Fruit fly (Drosophila melanogaster): ENCODE data around the gene Pde1c.

Pde1c gene

dm6 chr2L:11903335-11903734 is 25.0 kb downstream of the Pde1c start:
- TF ChIP-seq mirr (GFP tag; optimal IDR thresholded peaks at IDR 0.05), result no peak
- TF ChIP-seq CrebB (tag; optimal IDR thresholded peaks at IDR 0.05), result no peak
- TF ChIP-seq Trl (optimal IDR thresholded peaks at IDR 0.05), result peak; percentile 24 to 47
- TF ChIP-seq Trl (GFP tag; optimal IDR thresholded peaks at IDR 0.05), result no peak
- no peak for TF ChIP-seq CG12219 (GFP tag; optimal IDR thresholded peaks at IDR 0.05)
- no peak for TF ChIP-seq da (GFP tag; optimal IDR thresholded peaks at IDR 0.05)
- TF ChIP-seq fd102C (GFP tag; optimal IDR thresholded peaks at IDR 0.05), result no peak
- no peak for TF ChIP-seq trem (tag; optimal IDR thresholded peaks at IDR 0.05)
- no peak for TF ChIP-seq CG15479 (GFP tag; optimal IDR thresholded peaks at IDR 0.05)
- TF ChIP-seq scrt (GFP tag; optimal IDR thresholded peaks at IDR 0.05), result peak; percentile 1
- TF ChIP-seq CG17186 (GFP tag; optimal IDR thresholded peaks at IDR 0.05), result no peak
- no peak for TF ChIP-seq ind (GFP tag; optimal IDR thresholded peaks at IDR 0.05)
- no peak for TF ChIP-seq CG30431 (GFP tag; optimal IDR thresholded peaks at IDR 0.05)
- TF ChIP-seq nerfin-1 (tag; optimal IDR thresholded peaks at IDR 0.05), result no peak
- TF ChIP-seq CG13894 (tag; optimal IDR thresholded peaks at IDR 0.05), result no peak
- TF ChIP-seq CHES-1-like (GFP tag; optimal IDR thresholded peaks at IDR 0.05), result no peak
- TF ChIP-seq CG9797 (GFP tag; optimal IDR thresholded peaks at IDR 0.05), result no peak
- TF ChIP-seq eve (GFP tag; optimal IDR thresholded peaks at IDR 0.05), result no peak
- TF ChIP-seq Poxn (GFP tag; IDR thresholded peaks at IDR 0.05), result no peak
- no peak for TF ChIP-seq odd (GFP tag; optimal IDR thresholded peaks at IDR 0.05)
- no peak for TF ChIP-seq Awh (GFP tag; IDR thresholded peaks at IDR 0.05)
- TF ChIP-seq Atf-2 (GFP tag; optimal IDR thresholded peaks at IDR 0.05), result no peak
- no peak for TF ChIP-seq sima (GFP tag; optimal IDR thresholded peaks at IDR 0.05)
- peak; percentile 60 for TF ChIP-seq CG3163 (GFP tag; optimal IDR thresholded peaks at IDR 0.05)
- TF ChIP-seq wek (GFP tag; optimal IDR thresholded peaks at IDR 0.05), result no peak
- no peak for TF ChIP-seq CG14965 (GFP tag; optimal IDR thresholded peaks at IDR 0.05; ENCODE audit: borderline replicate concordance)
- TF ChIP-seq sob (GFP tag; IDR thresholded peaks at IDR 0.05), result no peak
- TF ChIP-seq CG4820 (GFP tag; optimal IDR thresholded peaks at IDR 0.05), result no peak
- TF ChIP-seq HLH4C (GFP tag; IDR thresholded peaks at IDR 0.05; ENCODE audit: partially characterized antibody), result no peak
- no peak for TF ChIP-seq dan (GFP tag; IDR thresholded peaks at IDR 0.05)
- peak; percentile 62 for TF ChIP-seq Deaf1 (tag; optimal IDR thresholded peaks at IDR 0.05)
- TF ChIP-seq inv (GFP tag; IDR thresholded peaks at IDR 0.05; ENCODE audit: partially characterized antibody), result no peak
- no peak for TF ChIP-seq Blimp-1 (GFP tag; optimal IDR thresholded peaks at IDR 0.05)
- TF ChIP-seq Ets65A (GFP tag), result peak; percentile 86
- TF ChIP-seq CG9932 (GFP tag; IDR thresholded peaks at IDR 0.05), result no peak
- TF ChIP-seq Dad (GFP tag; optimal IDR thresholded peaks at IDR 0.05), result no peak
- TF ChIP-seq CG1024 (GFP tag; IDR thresholded peaks at IDR 0.05), result no peak
- no peak for TF ChIP-seq gt (GFP tag; IDR thresholded peaks at IDR 0.05)
- TF ChIP-seq CG12104 (GFP tag; optimal IDR thresholded peaks at IDR 0.05), result no peak
- no peak for TF ChIP-seq CG2120 (GFP tag; optimal IDR thresholded peaks at IDR 0.05)
- no peak for TF ChIP-seq peb (GFP tag; IDR thresholded peaks at IDR 0.05)
- TF ChIP-seq jumu (GFP tag; optimal IDR thresholded peaks at IDR 0.05), result no peak
- TF ChIP-seq CG7271 (tag; optimal IDR thresholded peaks at IDR 0.05), result no peak
- TF ChIP-seq Med (GFP tag), result peak; percentile 52
- TF ChIP-seq usp (GFP tag; optimal IDR thresholded peaks at IDR 0.05), result no peak
- TF ChIP-seq sens (GFP tag), result no peak
- no peak for TF ChIP-seq CG11696 (GFP tag; IDR thresholded peaks at IDR 0.05)
- TF ChIP-seq CG12155 (GFP tag; optimal IDR thresholded peaks at IDR 0.05), result no peak
- TF ChIP-seq CG2889 (GFP tag; IDR thresholded peaks at IDR 0.05), result no peak
- no peak for TF ChIP-seq CG18476 (GFP tag; optimal IDR thresholded peaks at IDR 0.05)
- no peak for TF ChIP-seq CG16815 (GFP tag; optimal IDR thresholded peaks at IDR 0.05)
- no peak for TF ChIP-seq CG6689 (GFP tag; IDR thresholded peaks at IDR 0.05)
- no peak for TF ChIP-seq Sox100B (GFP tag; optimal IDR thresholded peaks at IDR 0.05)
- no peak for TF ChIP-seq ham (GFP tag; IDR thresholded peaks at IDR 0.05)
